Fruit fly (Drosophila melanogaster) whole organism, embryonic: ENCODE results near the gene CG31176.

Experiments used
- CG10147 ChIP-seq: fragments of 200-800 bp; sonication (Bioruptor generic); optimal IDR thresholded peaks from 2 replicates; lab custom pipeline; 2019; ENCODE audit warnings: missing biosample characterization, mild to moderate bottlenecking, missing genetic modification characterization, moderate library complexity
- CG1024 ChIP-seq: fragments of 200-800 bp; sonication (Bioruptor generic); IDR thresholded peaks from 2 replicates; pipeline ENCODE4 v1.3.6; 2022; ENCODE audit warnings: missing biosample characterization, missing genetic modification characterization
- CG11560 ChIP-seq: fragments of 200-800 bp; sonication (Bioruptor generic); IDR thresholded peaks from 3 replicates; pipeline ENCODE4 v1.3.6; 2022; ENCODE audit warnings: missing biosample characterization, missing genetic modification characterization
- CG12219 ChIP-seq: fragments of 200-800 bp; sonication (Bioruptor generic); optimal IDR thresholded peaks from 3 replicates; lab custom pipeline; 2018; ENCODE audit warnings: missing biosample characterization, mild to moderate bottlenecking, missing genetic modification characterization
- CG13894 ChIP-seq: fragments of 200-800 bp; sonication (Bioruptor generic); optimal IDR thresholded peaks from 3 replicates; lab custom pipeline; 2018; ENCODE audit warnings: missing biosample characterization, mild to moderate bottlenecking, missing genetic modification characterization, moderate library complexity
- CG14710 ChIP-seq: fragments of 200-800 bp; sonication (Bioruptor generic); optimal IDR thresholded peaks from 3 replicates; lab custom pipeline; 2019; ENCODE audit warnings: missing biosample characterization, mild to moderate bottlenecking, missing genetic modification characterization, moderate library complexity
- CG1647 ChIP-seq: fragments of 200-800 bp; sonication (Bioruptor generic); optimal IDR thresholded peaks from 3 replicates; lab custom pipeline; 2016; ENCODE audit warnings: missing biosample characterization, missing genetic modification characterization
- CG18262 ChIP-seq: fragments of 200-800 bp; optimal IDR thresholded peaks from 3 replicates; lab custom pipeline; 2019; ENCODE audit warnings: missing biosample characterization, mild to moderate bottlenecking, missing genetic modification characterization, moderate library complexity
- CG2202 ChIP-seq: fragments of 200-800 bp; sonication (Bioruptor generic); optimal IDR thresholded peaks from 2 replicates; lab custom pipeline; 2018; ENCODE audit warnings: missing biosample characterization, mild to moderate bottlenecking, missing genetic modification characterization
- CG2889 ChIP-seq: fragments of 200-800 bp; sonication (Bioruptor generic); IDR thresholded peaks from 3 replicates; pipeline ENCODE4 v1.3.6; 2022; ENCODE audit warnings: missing biosample characterization, missing genetic modification characterization
- CG31365 ChIP-seq: fragments of 200-800 bp; sonication (Bioruptor generic); optimal IDR thresholded peaks from 2 replicates; lab custom pipeline; 2018; ENCODE audit warnings: missing biosample characterization, mild to moderate bottlenecking, missing genetic modification characterization
- CG4404 ChIP-seq: fragments of 200-800 bp; sonication (Bioruptor generic); IDR thresholded peaks from 2 replicates; pipeline ENCODE4 v1.3.6; 2022; ENCODE audit warnings: missing biosample characterization, missing genetic modification characterization
- CG8359 ChIP-seq: fragments of 200-800 bp; sonication (Bioruptor generic); optimal IDR thresholded peaks from 2 replicates; lab custom pipeline; 2017; ENCODE audit warnings: missing biosample characterization, mild to moderate bottlenecking, missing genetic modification characterization, borderline replicate concordance
- D ChIP-seq, 2 experiments: fragments of 200-800 bp in 1 of 2; fragments of >200 bp in 1 of 2; sonication (Bioruptor generic) in 1 of 2; optimal IDR thresholded peaks; 2 replicates in 1 of 2; 3 replicates in 1 of 2; lab custom pipeline; 2017; ENCODE audit warnings: mild to moderate bottlenecking in 1 of 2, missing biosample characterization in 1 of 2, missing genetic modification characterization in 1 of 2, missing genetic modification reagents in 1 of 2
- Doc2 ChIP-seq: fragments of 200-800 bp; sonication (Bioruptor generic); IDR thresholded peaks from 2 replicates; pipeline ENCODE4 v1.3.6; 2022; ENCODE audit warnings: missing biosample characterization, missing genetic modification characterization
- Fer2 ChIP-seq: fragments of 200-800 bp; sonication (Bioruptor generic); optimal IDR thresholded peaks from 2 replicates; lab custom pipeline; 2018; ENCODE audit warnings: missing biosample characterization, mild to moderate bottlenecking, missing genetic modification characterization, moderate library complexity
- H15 ChIP-seq: fragments of 200-800 bp; sonication (Bioruptor generic); IDR thresholded peaks from 3 replicates; pipeline ENCODE4 v1.3.6; 2022; ENCODE audit warnings: missing biosample characterization, missing genetic modification characterization
- HmgZ ChIP-seq: fragments of 200-800 bp; sonication (Bioruptor generic); optimal IDR thresholded peaks from 2 replicates; lab custom pipeline; 2018; ENCODE audit warnings: missing biosample characterization, mild to moderate bottlenecking, missing genetic modification characterization
- Hr39 ChIP-seq: fragments of >200 bp; optimal IDR thresholded peaks from 2 replicates; lab custom pipeline; 2017
- Hr51 ChIP-seq, 2 experiments: fragments of 200-800 bp; sonication (Bioruptor generic); optimal IDR thresholded peaks; 2 replicates in 1 of 2; 3 replicates in 1 of 2; lab custom pipeline; 2016 to 2018; ENCODE audit warnings: missing biosample characterization in 2 of 2, missing genetic modification characterization in 2 of 2, mild to moderate bottlenecking in 1 of 2, moderate library complexity in 1 of 2
- Lpt ChIP-seq: fragments of >200 bp; optimal IDR thresholded peaks from 2 replicates; lab custom pipeline; 2018; ENCODE audit warnings: missing biosample characterization, missing genetic modification characterization
- NC2α ChIP-seq: fragments of 200-800 bp; sonication (Bioruptor generic); optimal IDR thresholded peaks from 2 replicates; lab custom pipeline; 2016; ENCODE audit warnings: missing biosample characterization, missing genetic modification characterization
- Nf-YA ChIP-seq: fragments of 200-800 bp; sonication (Bioruptor generic); IDR thresholded peaks from 2 replicates; pipeline ENCODE4 v1.3.6; 2022; ENCODE audit warnings: missing biosample characterization, missing genetic modification characterization
- Ravus ChIP-seq: fragments of 200-800 bp; sonication (Bioruptor generic); IDR thresholded peaks from 2 replicates; pipeline ENCODE4 v1.3.6; 2022; ENCODE audit warnings: missing biosample characterization, missing genetic modification characterization
- Six4 ChIP-seq: fragments of 200-800 bp; sonication (Bioruptor generic); optimal IDR thresholded peaks from 2 replicates; lab custom pipeline; 2016; ENCODE audit warnings: missing biosample characterization, missing genetic modification characterization
- Sox102F ChIP-seq: fragments of 200-800 bp; sonication (Bioruptor generic); optimal IDR thresholded peaks from 2 replicates; lab custom pipeline; 2018; ENCODE audit warnings: missing biosample characterization, mild to moderate bottlenecking, missing genetic modification characterization, moderate library complexity
- Ssrp ChIP-seq: fragments of 200-800 bp; sonication (Bioruptor generic); optimal IDR thresholded peaks from 2 replicates; lab custom pipeline; 2018; ENCODE audit warnings: missing biosample characterization, mild to moderate bottlenecking, missing genetic modification characterization, moderate library complexity
- Trl ChIP-seq, 3 experiments: fragments of >200 bp in 2 of 3; fragments of 200-800 bp in 1 of 3; sonication (Bioruptor generic) in 1 of 3; optimal IDR thresholded peaks; 2 replicates in 1 of 3; 3 replicates in 2 of 3; lab custom pipeline; 2016 to 2017; ENCODE audit warnings: missing biosample characterization in 1 of 3, missing genetic modification characterization in 1 of 3
- YL-1 ChIP-seq: fragments of 200-800 bp; sonication (Bioruptor generic); optimal IDR thresholded peaks from 3 replicates; lab custom pipeline; 2017; ENCODE audit warnings: missing biosample characterization, mild to moderate bottlenecking, missing genetic modification characterization
- corto ChIP-seq: fragments of 200-800 bp; sonication (Bioruptor generic); optimal IDR thresholded peaks from 2 replicates; lab custom pipeline; 2016; ENCODE audit warnings: missing biosample characterization, mild to moderate bottlenecking, missing genetic modification characterization, moderate library complexity
- dmrt11E ChIP-seq: fragments of 200-800 bp; sonication (Bioruptor generic); optimal IDR thresholded peaks from 3 replicates; lab custom pipeline; 2018; ENCODE audit warnings: missing biosample characterization, mild to moderate bottlenecking, missing genetic modification characterization, moderate library complexity
- dmrt99B ChIP-seq: fragments of 200-800 bp; sonication (Bioruptor generic); optimal IDR thresholded peaks from 2 replicates; lab custom pipeline; 2018; ENCODE audit warnings: missing biosample characterization, mild to moderate bottlenecking, missing genetic modification characterization, moderate library complexity
- emc ChIP-seq: fragments of 200-800 bp; sonication (Bioruptor generic); optimal IDR thresholded peaks from 2 replicates; lab custom pipeline; 2016; ENCODE audit warnings: missing biosample characterization, missing genetic modification characterization
- ems ChIP-seq: fragments of 200-800 bp; sonication (Bioruptor generic); optimal IDR thresholded peaks from 3 replicates; lab custom pipeline; 2016; ENCODE audit warnings: missing biosample characterization, missing genetic modification characterization
- ewg ChIP-seq: fragments of 200-800 bp; sonication (Bioruptor generic); optimal IDR thresholded peaks from 3 replicates; lab custom pipeline; 2017; ENCODE audit warnings: mild to moderate bottlenecking, missing biosample characterization, missing genetic modification reagents, missing genetic modification characterization
- fd102C ChIP-seq: fragments of 200-800 bp; sonication (Bioruptor generic); optimal IDR thresholded peaks from 2 replicates; lab custom pipeline; 2018; ENCODE audit warnings: missing biosample characterization, mild to moderate bottlenecking, missing genetic modification characterization, moderate library complexity
- luna ChIP-seq: fragments of 200-800 bp; sonication (Bioruptor generic); optimal IDR thresholded peaks from 2 replicates; lab custom pipeline; 2016; ENCODE audit warnings: missing biosample characterization, missing genetic modification characterization
- nerfin-1 ChIP-seq: fragments of 200-800 bp; sonication (Bioruptor generic); optimal IDR thresholded peaks from 3 replicates; lab custom pipeline; 2019; ENCODE audit warnings: missing biosample characterization, mild to moderate bottlenecking, missing genetic modification characterization, moderate library complexity
- pita ChIP-seq: fragments of 200-800 bp; sonication (Bioruptor generic); optimal IDR thresholded peaks from 2 replicates; lab custom pipeline; 2017; ENCODE audit warnings: missing biosample characterization, mild to moderate bottlenecking, missing genetic modification characterization
- pzg ChIP-seq: fragments of 200-800 bp; sonication (Bioruptor generic); optimal IDR thresholded peaks from 3 replicates; lab custom pipeline; 2018; ENCODE audit warnings: missing biosample characterization, mild to moderate bottlenecking, missing genetic modification characterization, moderate library complexity
- repo ChIP-seq: fragments of 200-800 bp; sonication (Bioruptor generic); optimal IDR thresholded peaks from 2 replicates; lab custom pipeline; 2016; ENCODE audit warnings: missing biosample characterization, missing genetic modification characterization
- schlank ChIP-seq: fragments of 200-800 bp; sonication (Bioruptor generic); optimal IDR thresholded peaks from 2 replicates; lab custom pipeline; 2018; ENCODE audit warnings: missing biosample characterization, mild to moderate bottlenecking, missing genetic modification characterization
- sd ChIP-seq: fragments of 200-800 bp; sonication (Bioruptor generic); optimal IDR thresholded peaks from 3 replicates; lab custom pipeline; 2018; ENCODE audit warnings: missing biosample characterization, mild to moderate bottlenecking, missing genetic modification characterization, moderate library complexity
- sens ChIP-seq: fragments of 200-800 bp; sonication (Bioruptor generic); peaks from one replicate; lab custom pipeline; 2016; ENCODE audit warnings: missing biosample characterization, missing genetic modification characterization
- twi ChIP-seq: fragments of 200-800 bp; optimal IDR thresholded peaks from 2 replicates; lab custom pipeline; 2019; ENCODE audit warnings: missing biosample characterization, mild to moderate bottlenecking, missing genetic modification characterization, moderate library complexity
- unc-4 ChIP-seq: fragments of 200-800 bp; sonication (Bioruptor generic); IDR thresholded peaks from 2 replicates; pipeline ENCODE4 v1.3.6; 2022; ENCODE audit warnings: missing biosample characterization, missing genetic modification characterization; ENCODE audit not compliant: partially characterized antibody
- vnd ChIP-seq: fragments of 200-800 bp; sonication (Bioruptor generic); IDR thresholded peaks from 3 replicates; pipeline ENCODE4 v1.3.6; 2022; ENCODE audit warnings: missing biosample characterization, missing genetic modification characterization; ENCODE audit not compliant: partially characterized antibody

Gene CG31176

dm6 chr3R:21656492-21657484 lies 62.7 kb downstream of the CG31176 start (continued):
- no peak for TF ChIP-seq YL-1 (GFP tag; lab: Kevin White, UChicago)
- peak; percentile 74 for TF ChIP-seq Ssrp (tag; lab: Kevin White, UChicago)
- TF ChIP-seq Fer2 (tag; lab: Kevin White, UChicago): no peak
- TF ChIP-seq D (optimal IDR thresholded peaks at IDR 0.05; lab: Kevin White, UChicago): no peak
- TF ChIP-seq D (GFP tag; optimal IDR thresholded peaks at IDR 0.05; lab: Kevin White, UChicago): peak; percentile 71
- peak; percentile 17 for TF ChIP-seq HmgZ (tag; lab: Kevin White, UChicago)
- peak; percentile 80 for TF ChIP-seq CG18262 (tag; lab: Kevin White, UChicago)
- TF ChIP-seq Nf-YA: 0 out of 2 replicates have a peak, but pooled peaks have one; percentile 38
- no peak for TF ChIP-seq CG31365 (tag; lab: Kevin White, UChicago)
- peak; percentile 61 for TF ChIP-seq CG10147
- TF ChIP-seq CG8359 (GFP tag; lab: Kevin White, UChicago): peak; percentile 30
- TF ChIP-seq Hr51 (GFP tag; optimal IDR thresholded peaks at IDR 0.05; lab: Kevin White, UChicago): peak in 1 of 2 experiments; percentile 86
- TF ChIP-seq NC2α (GFP tag; lab: Kevin White, UChicago): no peak
- TF ChIP-seq vnd (GFP tag; lab: Robert Waterston, UW): no peak
- no peak for TF ChIP-seq pita (GFP tag; lab: Kevin White, UChicago)
- no peak for TF ChIP-seq Lpt (GFP tag; lab: Kevin White, UChicago)
- no peak for TF ChIP-seq ems (GFP tag; lab: Kevin White, UChicago)
- TF ChIP-seq corto: no peak
- no peak for TF ChIP-seq CG4404 (GFP tag; lab: Robert Waterston, UW)
- peak; percentile 83 for TF ChIP-seq Sox102F (GFP tag; lab: Kevin White, UChicago)
- TF ChIP-seq twi (tag; lab: Kevin White, UChicago): no peak
- TF ChIP-seq ewg: peak; percentile 62
- peak; percentile 81 for TF ChIP-seq dmrt99B
- TF ChIP-seq CG1647 (GFP tag; lab: Kevin White, UChicago): peak; percentile 1
- TF ChIP-seq CG2889: no peak
- TF ChIP-seq H15 (GFP tag; lab: Robert Waterston, UW): no peak
- TF ChIP-seq CG13894 (tag; lab: Kevin White, UChicago): no peak
- no peak for TF ChIP-seq Trl (optimal IDR thresholded peaks at IDR 0.05; lab: Kevin White, UChicago)
- no peak for TF ChIP-seq Trl (GFP tag; optimal IDR thresholded peaks at IDR 0.05; lab: Kevin White, UChicago)
- TF ChIP-seq Six4: no peak
- TF ChIP-seq CG12219 (GFP tag; lab: Kevin White, UChicago): no peak
- TF ChIP-seq luna (GFP tag; lab: Kevin White, UChicago): no peak
- peak; percentile 40; the same call in 1 of the 3 replicates for TF ChIP-seq CG11560 (tag; lab: Robert Waterston, UW)
- TF ChIP-seq sd (tag; lab: Kevin White, UChicago): peak; percentile 76
- no peak for TF ChIP-seq dmrt11E (tag; lab: Kevin White, UChicago)
- no peak for TF ChIP-seq unc-4 (GFP tag; lab: Robert Waterston, UW)
- TF ChIP-seq CG2202 (tag; lab: Kevin White, UChicago): no peak
- no peak for TF ChIP-seq schlank
- no peak for TF ChIP-seq CG1024 (GFP tag; lab: Robert Waterston, UW)
- no peak for TF ChIP-seq Hr39
- TF ChIP-seq fd102C: no peak
- peak; percentile 38 for TF ChIP-seq CG14710 (tag; lab: Kevin White, UChicago)
- TF ChIP-seq repo (GFP tag; lab: Kevin White, UChicago): no peak
- TF ChIP-seq emc: no peak
- TF ChIP-seq Ravus (GFP tag; lab: Robert Waterston, UW): no peak; the same call in 1 of the 2 replicates
- TF ChIP-seq sens (GFP tag; lab: Kevin White, UChicago): peak; percentile 80
- TF ChIP-seq pzg (GFP tag; lab: Kevin White, UChicago): no peak
- TF ChIP-seq nerfin-1: peak; percentile 39
- no peak for TF ChIP-seq Doc2
